Worm (Caenorhabditis elegans) whole organism, L4 larva: ENCODE data around the gene H21P03.10.
A peak's percentile ranks its signal among the peaks of the same experiment; 100 is the strongest.

ENCODE experiments used
- F44E2.7 ChIP-seq: fragments of 200-800 bp; sonication (Bioruptor generic); IDR thresholded peaks from 2 replicates; pipeline ENCODE4 v2.1.2; 2022; ENCODE audit warnings: missing genetic modification characterization, missing compliant biosample characterization
- F49E8.2 ChIP-seq: sonication (generic microtip); optimal IDR thresholded peaks from 2 replicates; lab custom pipeline; 2016; ENCODE audit warnings: missing compliant biosample characterization, mild to moderate bottlenecking, missing genetic modification characterization, borderline replicate concordance
- T20F7.1 ChIP-seq: fragments of 200-800 bp; sonication (Bioruptor generic); optimal IDR thresholded peaks from 2 replicates; lab custom pipeline; 2018; ENCODE audit warnings: mild to moderate bottlenecking, missing genetic modification characterization, missing compliant biosample characterization
- aha-1 ChIP-seq: fragments of 150-350 bp; peaks from one replicate; lab custom pipeline; 2014; ENCODE audit warnings: missing biosample characterization, missing genetic modification characterization
- aly-2 ChIP-seq: sonication (generic microtip); optimal IDR thresholded peaks from 2 replicates; lab custom pipeline; 2018; ENCODE audit warnings: missing biosample characterization, missing genetic modification characterization
- ceh-20 ChIP-seq: fragments of 200-800 bp; sonication (Bioruptor generic); IDR thresholded peaks from 2 replicates; pipeline ENCODE4 v1.3.6; 2022; ENCODE audit warnings: missing genetic modification reagents, missing genetic modification characterization, missing compliant biosample characterization
- ceh-44 ChIP-seq: fragments of 200-800 bp; sonication (Bioruptor generic); IDR thresholded peaks from 2 replicates; pipeline ENCODE4 v1.3.6; 2022; ENCODE audit warnings: missing genetic modification reagents, missing genetic modification characterization, missing compliant biosample characterization
- duxl-1 ChIP-seq: sonication (generic microtip); optimal IDR thresholded peaks from 2 replicates; lab custom pipeline; 2016; ENCODE audit warnings: mild to moderate bottlenecking, missing genetic modification characterization, moderate library complexity, missing compliant biosample characterization; ENCODE audit not compliant: poor library complexity
- egl-27 ChIP-seq: sonication (generic microtip); optimal IDR thresholded peaks from 3 replicates; lab custom pipeline; 2017; ENCODE audit warnings: missing biosample characterization, missing genetic modification reagents, missing genetic modification characterization
- egl-43 ChIP-seq: fragments of 200-800 bp; sonication (Bioruptor generic); IDR thresholded peaks from 2 replicates; pipeline ENCODE4 v1.3.6; 2022; ENCODE audit warnings: missing genetic modification reagents, missing genetic modification characterization, missing compliant biosample characterization
- fkh-10 ChIP-seq: fragments of 150-350 bp; optimal IDR thresholded peaks from 2 replicates; lab custom pipeline; 2014; ENCODE audit warnings: missing biosample characterization, missing genetic modification reagents, missing genetic modification characterization
- hif-1 ChIP-seq, 2 experiments: sonication (generic microtip); optimal IDR thresholded peaks; 2 replicates each; lab custom pipeline; 2016 to 2017; ENCODE audit warnings: missing compliant biosample characterization in 2 of 2, missing genetic modification characterization in 2 of 2, missing genetic modification reagents in 2 of 2, missing genotype in 2 of 2, mild to moderate bottlenecking in 1 of 2
- hmg-1.1 ChIP-seq: fragments of 200-800 bp; sonication (Bioruptor generic); IDR thresholded peaks from 2 replicates; pipeline ENCODE4 v1.3.6; 2022; ENCODE audit warnings: missing genetic modification reagents, missing genetic modification characterization, missing compliant biosample characterization
- lin-13 ChIP-seq: fragments of 150-350 bp; optimal IDR thresholded peaks from 2 replicates; lab custom pipeline; 2014; ENCODE audit warnings: missing biosample characterization, missing genetic modification reagents, missing genetic modification characterization
- madf-5 ChIP-seq, 2 experiments: fragments of 200-800 bp; sonication (Bioruptor generic); IDR thresholded peaks; 2 replicates each; pipeline ENCODE4 v1.3.6; 2022; ENCODE audit warnings: missing compliant biosample characterization in 2 of 2, missing genetic modification characterization in 2 of 2
- madf-9 ChIP-seq: fragments of 200-800 bp; sonication (Bioruptor generic); conservative IDR thresholded peaks from 2 replicates; pipeline ENCODE4 v1.3.6; 2022; ENCODE audit warnings: missing genetic modification reagents, missing genetic modification characterization, missing compliant biosample characterization
- mxl-2 ChIP-seq: fragments of 200-800 bp; sonication (Bioruptor generic); conservative IDR thresholded peaks from 2 replicates; pipeline ENCODE4 v1.3.6; 2022; ENCODE audit warnings: missing genetic modification reagents, missing genetic modification characterization, missing compliant biosample characterization
- mxl-3 ChIP-seq: fragments of 200-800 bp; sonication (Bioruptor generic); optimal IDR thresholded peaks from 2 replicates; lab custom pipeline; 2018; ENCODE audit warnings: mild to moderate bottlenecking, missing genetic modification characterization, missing compliant biosample characterization
- nhr-10 ChIP-seq: fragments of 150-350 bp; optimal IDR thresholded peaks from 2 replicates; lab custom pipeline; 2014; ENCODE audit warnings: missing biosample characterization, missing genetic modification characterization
- nhr-102 ChIP-seq: sonication (generic microtip); optimal IDR thresholded peaks from 2 replicates; lab custom pipeline; 2016; ENCODE audit warnings: mild to moderate bottlenecking, missing genetic modification characterization, moderate library complexity, missing compliant biosample characterization
- nhr-11 ChIP-seq: fragments of 150-350 bp; optimal IDR thresholded peaks from 2 replicates; lab custom pipeline; 2014; ENCODE audit warnings: missing biosample characterization, missing genetic modification characterization
- nhr-111 ChIP-seq: fragments of 200-800 bp; sonication (Bioruptor generic); optimal IDR thresholded peaks from 2 replicates; lab custom pipeline; 2018; ENCODE audit warnings: mild to moderate bottlenecking, missing genetic modification characterization, missing compliant biosample characterization
- nhr-28 ChIP-seq: fragments of 150-350 bp; optimal IDR thresholded peaks from 2 replicates; lab custom pipeline; 2014; ENCODE audit warnings: missing biosample characterization, missing genetic modification characterization
- nhr-48 ChIP-seq: sonication (generic microtip); optimal IDR thresholded peaks from 2 replicates; lab custom pipeline; 2016; ENCODE audit warnings: mild to moderate bottlenecking, missing genetic modification characterization, missing compliant biosample characterization
- pqm-1 ChIP-seq: sonication (generic microtip); optimal IDR thresholded peaks from 2 replicates; lab custom pipeline; 2017; ENCODE audit warnings: missing biosample characterization, missing genetic modification characterization
- saeg-2 ChIP-seq: fragments of 200-800 bp; sonication (Bioruptor generic); IDR thresholded peaks from 2 replicates; pipeline ENCODE4 v1.3.6; 2022; ENCODE audit warnings: missing genetic modification reagents, missing genetic modification characterization, missing compliant biosample characterization
- snpc-1.2 ChIP-seq: fragments of 200-800 bp; sonication (Bioruptor generic); IDR thresholded peaks from 2 replicates; pipeline ENCODE4 v1.3.6; 2022; ENCODE audit warnings: missing genetic modification reagents, missing genetic modification characterization, missing compliant biosample characterization
- snpc-4 ChIP-seq: fragments of 150-350 bp; optimal IDR thresholded peaks from 2 replicates; lab custom pipeline; 2014; ENCODE audit warnings: missing biosample characterization, missing genetic modification characterization
- tag-97 ChIP-seq: fragments of 200-800 bp; sonication (Bioruptor generic); IDR thresholded peaks from 2 replicates; pipeline ENCODE4 v1.3.6; 2022; ENCODE audit warnings: missing genetic modification characterization, missing compliant biosample characterization
- unc-39 ChIP-seq: sonication (generic microtip); optimal IDR thresholded peaks from 2 replicates; lab custom pipeline; 2017; ENCODE audit warnings: missing biosample characterization, missing genetic modification characterization
- unc-62 ChIP-seq, 3 experiments: fragments of 150-350 bp in 1 of 3; sonication (generic microtip); optimal IDR thresholded peaks in 2 of 3; peaks in 1 of 3; 1 replicate in 1 of 3; 2 replicates in 2 of 3; lab custom pipeline; 2014 to 2017; ENCODE audit warnings: missing biosample characterization in 3 of 3, missing genetic modification characterization in 3 of 3, missing genetic modification reagents in 3 of 3, missing genotype in 1 of 3
- vab-7 ChIP-seq: fragments of 200-800 bp; sonication (Bioruptor generic); IDR thresholded peaks from 2 replicates; pipeline ENCODE4 v1.3.6; 2022; ENCODE audit warnings: missing genetic modification reagents, missing genetic modification characterization, missing compliant biosample characterization
- zfp-2 ChIP-seq: sonication (generic microtip); optimal IDR thresholded peaks from 2 replicates; lab custom pipeline; 2016; ENCODE audit warnings: mild to moderate bottlenecking, missing genetic modification characterization, missing compliant biosample characterization
- zip-11 ChIP-seq: fragments of 200-800 bp; sonication (Bioruptor generic); IDR thresholded peaks from 2 replicates; pipeline ENCODE4 v1.3.6; 2022; ENCODE audit warnings: missing genetic modification characterization, missing compliant biosample characterization

H21P03.10 gene

DNA sequence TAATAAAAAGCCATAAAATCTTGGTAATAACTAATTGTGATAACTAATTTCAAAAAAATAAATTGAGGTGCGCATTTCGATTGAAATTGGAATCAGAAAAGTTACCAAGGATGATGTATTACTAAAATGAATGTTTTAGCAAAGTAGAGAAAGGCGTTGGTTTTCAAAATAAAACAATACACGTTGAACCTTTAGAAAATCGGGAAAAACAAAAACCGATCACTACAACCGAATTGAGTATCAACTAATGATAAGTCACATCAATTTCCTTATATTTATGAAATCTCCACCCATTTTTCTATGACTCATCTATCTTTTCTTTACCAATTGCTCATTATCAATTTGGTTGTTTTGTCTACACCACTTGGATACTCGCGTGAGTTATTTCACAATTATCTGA is at the start of gene H21P03.10:
H21P03.10 (plus strand) TSS at position 301 of the 400 bp plus-strand sequence.
- TF ChIP-seq T20F7.1 = no peak
- TF ChIP-seq tag-97 = no peak
- TF ChIP-seq mxl-3 (GFP tag; lab: Kevin White, UChicago) = no peak
- TF ChIP-seq madf-5 (GFP tag; IDR thresholded peaks at IDR 0.05; lab: Robert Waterston, UW) = no peak
- no peak for TF ChIP-seq snpc-4 (tag; lab: Kevin White, UChicago)
- TF ChIP-seq vab-7 (GFP tag; lab: Robert Waterston, UW) = no peak
- TF ChIP-seq zfp-2 (tag; lab: Kevin White, UChicago) = no peak
- TF ChIP-seq ceh-44 (GFP tag; lab: Robert Waterston, UW) = no peak
- TF ChIP-seq F49E8.2 (tag; lab: Kevin White, UChicago) = no peak
- no peak for TF ChIP-seq lin-13 (GFP tag; lab: Kevin White, UChicago)
- no peak for TF ChIP-seq nhr-111 (GFP tag; lab: Kevin White, UChicago)
- no peak for TF ChIP-seq pqm-1
- no peak for TF ChIP-seq nhr-10
- no peak for TF ChIP-seq nhr-28 (tag; lab: Kevin White, UChicago)
- TF ChIP-seq mxl-2 = no peak
- TF ChIP-seq, all 104 proteins: peak for 0

DNA sequence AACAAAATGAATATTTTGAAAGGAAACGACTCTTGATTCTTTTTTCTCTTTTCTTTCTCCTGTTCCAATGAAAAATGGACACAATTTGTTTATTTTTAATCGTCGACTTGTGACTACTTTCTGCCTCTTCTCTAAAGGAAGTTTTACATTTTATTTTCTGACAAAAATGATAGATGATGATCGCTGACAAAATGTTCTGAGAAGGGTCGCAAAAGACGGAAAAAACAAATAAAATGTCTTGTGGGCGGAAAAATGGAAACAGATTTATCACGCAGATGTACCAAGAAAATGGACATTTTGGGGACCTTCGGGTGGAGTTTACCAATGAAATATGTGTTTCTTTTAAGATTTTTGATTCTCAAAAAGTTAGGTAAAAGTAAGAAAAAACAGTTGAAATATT is 47.6 kb upstream of the H21P03.10 start:
- TF ChIP-seq fkh-10 (GFP tag; lab: Kevin White, UChicago) = no peak
- no peak for TF ChIP-seq saeg-2
- TF ChIP-seq hmg-1.1 (GFP tag; lab: Robert Waterston, UW) = no peak
- TF ChIP-seq egl-27 (tag; lab: Kevin White, UChicago) = no peak
- TF ChIP-seq madf-9 (GFP tag; lab: Robert Waterston, UW) = no peak
- TF ChIP-seq madf-5 (GFP tag; IDR thresholded peaks at IDR 0.05; lab: Robert Waterston, UW) = no peak
- no peak for TF ChIP-seq duxl-1 (tag; lab: Kevin White, UChicago)
- no peak for TF ChIP-seq zip-11
- no peak for TF ChIP-seq unc-39 (tag; lab: Kevin White, UChicago)

DNA sequence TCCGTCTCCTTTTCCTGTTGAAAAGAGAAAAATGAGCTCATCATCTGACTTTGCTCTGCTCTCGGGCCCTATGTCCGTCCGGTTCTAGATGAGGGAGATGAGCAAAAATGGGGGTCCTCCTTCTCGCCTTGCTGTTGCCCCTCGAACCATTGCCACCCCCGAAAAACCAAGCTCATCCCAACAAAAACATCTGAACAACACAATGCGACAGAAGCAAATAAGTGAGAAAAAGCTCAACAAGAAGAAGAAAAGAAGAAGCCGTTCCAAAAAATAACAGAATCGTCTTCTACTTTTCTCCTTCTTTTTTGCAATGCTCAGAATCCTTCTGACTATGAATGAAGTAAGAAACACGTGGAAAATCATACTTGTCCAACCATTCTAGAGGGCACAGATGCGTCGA is 44.7 kb upstream of the H21P03.10 start:
- TF ChIP-seq aha-1 (tag; lab: Kevin White, UChicago) (peak; percentile 95), ceh-20 (GFP tag; lab: Robert Waterston, UW) (no peak)
- TF ChIP-seq, all 104 proteins: peak for 1

DNA sequence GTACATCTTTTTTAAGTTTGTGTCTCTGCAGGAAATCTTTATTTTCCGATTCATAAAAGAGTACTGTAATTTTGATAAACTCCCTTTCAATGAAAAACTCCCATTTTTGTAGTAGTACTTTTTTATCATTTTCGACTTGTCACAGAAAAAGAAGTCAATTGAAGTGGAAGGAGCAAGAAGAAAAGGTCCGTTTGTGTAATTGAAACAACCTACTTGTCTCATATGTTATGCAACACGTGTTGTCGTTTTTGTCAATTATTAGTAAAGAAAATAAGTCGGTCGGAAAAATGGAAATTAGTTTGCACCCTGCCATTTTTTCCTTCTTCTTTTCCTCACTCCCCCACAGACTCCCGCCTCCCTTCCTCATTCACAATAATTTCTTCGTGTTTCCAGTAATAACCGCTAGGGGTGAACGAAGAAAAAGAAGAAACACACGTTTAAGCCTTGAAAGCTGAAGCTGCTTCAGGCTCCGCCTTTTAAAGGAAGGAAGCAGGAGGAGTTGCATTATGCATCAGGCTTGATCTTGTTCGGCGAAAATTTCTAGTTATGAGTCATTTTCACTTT is 41.7 kb upstream of the H21P03.10 start:
- no peak for TF ChIP-seq snpc-1.2 (GFP tag; lab: Robert Waterston, UW)
- TF ChIP-seq aly-2 (tag; lab: Kevin White, UChicago) = no peak
- peak; percentile 5 for TF ChIP-seq nhr-11 (tag; lab: Kevin White, UChicago)
- peak in 1 of 2 experiments; percentile 91 for TF ChIP-seq unc-62 (GFP tag; optimal IDR thresholded peaks at IDR 0.05 in 1 of 2; lab: Kevin White, UChicago)
- no peak for TF ChIP-seq unc-62 (tag; optimal IDR thresholded peaks at IDR 0.05; lab: Kevin White, UChicago)
- no peak for TF ChIP-seq nhr-48 (tag; lab: Kevin White, UChicago)

DNA sequence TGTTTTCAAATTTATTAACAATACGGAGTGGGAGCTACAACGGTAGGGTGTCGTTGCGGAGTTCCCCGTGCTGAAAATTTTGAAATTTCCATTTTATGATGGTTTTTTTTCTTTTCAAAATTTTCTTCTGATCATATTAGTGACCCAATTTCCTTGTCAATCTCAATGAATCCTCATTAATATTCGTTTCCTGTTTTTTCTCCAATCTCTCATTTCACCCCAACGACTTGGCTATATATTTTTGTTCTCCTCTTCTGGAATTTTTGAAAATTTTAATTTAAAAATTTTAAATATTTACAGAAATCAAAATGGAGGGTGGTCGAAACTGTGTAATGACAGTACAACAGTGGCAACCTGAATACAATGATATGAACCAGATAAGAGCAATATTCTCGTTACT is 40.8 kb upstream of the H21P03.10 start, which contains the start of gene npr-3:
npr-3 (plus strand) TSS at position 301 of the 400 bp plus-strand sequence.
- TF ChIP-seq nhr-102 = no peak
- no peak for TF ChIP-seq F44E2.7
- no peak for TF ChIP-seq egl-43 (GFP tag; lab: Robert Waterston, UW)
- no peak for TF ChIP-seq hif-1 (tag; optimal IDR thresholded peaks at IDR 0.05; lab: Kevin White, UChicago)
